Worm (Caenorhabditis elegans): ENCODE measurements around the gene F41G3.21.

Gene F41G3.21

DNA sequence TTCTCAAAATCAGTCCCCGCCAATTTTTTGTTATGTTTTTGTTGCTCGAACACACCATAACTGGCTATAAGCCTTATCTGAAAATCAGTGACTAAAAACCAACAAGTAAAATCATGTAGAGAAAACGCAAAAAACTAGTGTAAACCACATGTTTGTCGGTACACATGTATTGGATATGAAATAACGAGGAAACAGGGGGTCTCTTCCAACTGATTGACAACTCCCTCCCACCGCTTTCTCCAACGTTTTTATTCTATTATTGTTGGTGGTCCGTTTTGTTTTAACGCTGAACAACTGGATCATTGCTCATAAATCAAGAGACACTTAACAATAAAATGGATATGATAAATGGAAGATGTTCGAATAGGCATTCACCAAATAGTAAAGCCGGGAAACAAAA, 25.9 kb downstream of the F41G3.21 start:
- TF ChIP-seq ceh-36 (tag; optimal IDR thresholded peaks at IDR 0.05) (no peak), hmg-4 (GFP tag; optimal IDR thresholded peaks at IDR 0.05) (no peak), ama-1 (optimal IDR thresholded peaks at IDR 0.05) (no peak), tbx-11 (GFP tag; IDR thresholded peaks at IDR 0.05) (no peak), F13C5.2 (tag; optimal IDR thresholded peaks at IDR 0.05) (no peak), pes-1 (GFP tag; IDR thresholded peaks at IDR 0.05) (no peak), ceh-13 (GFP tag; optimal IDR thresholded peaks at IDR 0.05) (no peak), B0310.2 (tag; optimal IDR thresholded peaks at IDR 0.05) (no peak), hmbx-1 (tag; optimal IDR thresholded peaks at IDR 0.05) (no peak), sea-1 (GFP tag; conservative IDR thresholded peaks at IDR 0.05) (no peak)

DNA sequence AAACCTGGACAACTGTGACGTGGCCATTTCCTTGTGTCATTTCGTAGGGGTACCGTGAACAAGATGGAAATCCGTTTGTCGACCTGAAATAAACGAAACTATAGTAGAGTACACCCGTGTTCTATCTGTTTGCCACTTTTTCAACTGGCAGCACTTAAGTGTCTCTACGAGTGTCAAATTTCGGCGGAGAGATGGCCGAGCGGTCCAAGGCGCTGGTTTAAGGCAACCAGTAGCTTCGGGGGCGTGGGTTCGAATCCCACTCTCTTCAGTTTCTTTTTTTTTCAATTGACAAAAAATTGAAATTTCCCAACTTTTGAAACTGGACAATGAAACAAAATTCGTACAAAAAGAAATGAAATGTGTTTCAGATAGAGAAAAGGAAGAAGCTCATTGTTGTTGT, 31.2 kb downstream of the F41G3.21 start:
- TF ChIP-seq scrt-1 (GFP tag; IDR thresholded peaks at IDR 0.05) (no peak), tbx-11 (GFP tag; IDR thresholded peaks at IDR 0.05) (0 out of 2 replicates have a peak, but pooled peaks have one; percentile 49), ceh-36 (tag; optimal IDR thresholded peaks at IDR 0.05) (no peak), B0310.2 (tag; optimal IDR thresholded peaks at IDR 0.05) (no peak), flt-1 (GFP tag; IDR thresholded peaks at IDR 0.05) (0 out of 2 replicates have a peak, but pooled peaks have one; percentile 14), hnd-1 (tag; optimal IDR thresholded peaks at IDR 0.05) (peak; percentile 2), hmg-4 (GFP tag; optimal IDR thresholded peaks at IDR 0.05) (peak; percentile 36), sea-1 (GFP tag; conservative IDR thresholded peaks at IDR 0.05) (no peak; the same call in 1 of the 2 replicates), pes-1 (GFP tag; IDR thresholded peaks at IDR 0.05) (peak; percentile 68), ama-1 (optimal IDR thresholded peaks at IDR 0.05) (no peak), tbx-37 (GFP tag; conservative IDR thresholded peaks at IDR 0.05) (peak; percentile 62), ceh-13 (GFP tag; optimal IDR thresholded peaks at IDR 0.05) (no peak), tra-4 (tag; optimal IDR thresholded peaks at IDR 0.05) (no peak), aly-1 (tag; optimal IDR thresholded peaks at IDR 0.05) (no peak), F13C5.2 (tag; optimal IDR thresholded peaks at IDR 0.05) (peak; percentile 3), ets-7 (tag; optimal IDR thresholded peaks at IDR 0.05) (no peak), hmbx-1 (tag; optimal IDR thresholded peaks at IDR 0.05) (no peak)

DNA sequence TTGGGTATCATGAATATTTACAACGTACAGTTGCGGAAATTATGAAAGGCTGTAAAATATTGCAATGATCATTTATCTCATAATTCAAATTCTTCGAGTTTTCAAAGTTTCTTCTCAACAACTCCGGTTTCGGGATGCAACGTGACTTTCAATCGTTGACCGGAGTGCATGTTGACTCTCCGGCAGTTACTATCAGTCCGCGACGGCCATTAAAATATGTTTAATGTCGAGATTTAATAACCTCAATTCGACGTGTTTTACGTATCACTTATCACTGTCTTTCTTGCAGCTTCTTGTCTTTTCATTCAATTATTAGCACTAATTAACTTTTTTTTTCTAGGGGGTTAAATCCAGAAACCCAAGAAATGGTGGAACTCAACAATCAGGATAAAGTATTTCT, 34.5 kb downstream of the F41G3.21 start, which contains the start of gene tsp-10:
Gene tsp-10 (plus strand): TSS at position 366 of the 400 bp plus-strand sequence.
- no peak for TF ChIP-seq B0310.2 (tag; optimal IDR thresholded peaks at IDR 0.05)

DNA sequence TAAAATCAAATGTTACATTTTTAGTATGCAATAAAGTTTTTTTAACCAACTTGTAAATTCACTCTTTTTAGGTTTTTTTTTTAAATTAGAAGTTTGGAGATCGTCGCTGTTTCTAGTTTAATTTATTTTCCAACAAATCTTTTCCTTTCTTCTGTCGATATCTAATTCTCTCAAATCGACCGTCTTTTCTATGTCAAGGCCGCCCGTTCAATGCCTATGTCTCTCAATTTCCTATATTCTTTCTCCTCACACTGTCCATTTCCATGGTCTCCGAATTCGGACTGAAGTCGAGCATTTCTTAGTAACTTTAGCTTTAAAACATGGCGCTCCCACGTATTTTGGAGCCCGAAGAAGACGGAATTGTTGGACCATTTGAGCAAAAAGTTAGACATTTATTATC, 36.1 kb downstream of the F41G3.21 start, which contains the start of the genes T14B4.5 and T14B4.20:
Gene T14B4.5 (plus strand): TSS at position 226 of the 400 bp plus-strand sequence.
Gene T14B4.20 (plus strand): TSS at position 264 of the 400 bp plus-strand sequence.
- no peak for TF ChIP-seq B0310.2 (tag; optimal IDR thresholded peaks at IDR 0.05)
- no peak for TF ChIP-seq flt-1 (GFP tag; IDR thresholded peaks at IDR 0.05)
- TF ChIP-seq ceh-13 (GFP tag; optimal IDR thresholded peaks at IDR 0.05), result no peak
- no peak for TF ChIP-seq F13C5.2 (tag; optimal IDR thresholded peaks at IDR 0.05)
- no peak for TF ChIP-seq ama-1 (optimal IDR thresholded peaks at IDR 0.05)
- TF ChIP-seq pes-1 (GFP tag; IDR thresholded peaks at IDR 0.05), result no peak
- TF ChIP-seq hmbx-1 (tag; optimal IDR thresholded peaks at IDR 0.05), result no peak
- TF ChIP-seq hmg-4 (GFP tag; optimal IDR thresholded peaks at IDR 0.05), result no peak
- no peak for TF ChIP-seq ceh-36 (tag; optimal IDR thresholded peaks at IDR 0.05)
- TF ChIP-seq tra-4 (tag; optimal IDR thresholded peaks at IDR 0.05), result no peak
- TF ChIP-seq hnd-1 (tag; optimal IDR thresholded peaks at IDR 0.05), result no peak
- TF ChIP-seq tbx-37 (GFP tag; conservative IDR thresholded peaks at IDR 0.05), result no peak
- no peak for TF ChIP-seq aly-1 (tag; optimal IDR thresholded peaks at IDR 0.05)
- no peak for TF ChIP-seq sea-1 (GFP tag; conservative IDR thresholded peaks at IDR 0.05)
- TF ChIP-seq scrt-1 (GFP tag; IDR thresholded peaks at IDR 0.05), result no peak

DNA sequence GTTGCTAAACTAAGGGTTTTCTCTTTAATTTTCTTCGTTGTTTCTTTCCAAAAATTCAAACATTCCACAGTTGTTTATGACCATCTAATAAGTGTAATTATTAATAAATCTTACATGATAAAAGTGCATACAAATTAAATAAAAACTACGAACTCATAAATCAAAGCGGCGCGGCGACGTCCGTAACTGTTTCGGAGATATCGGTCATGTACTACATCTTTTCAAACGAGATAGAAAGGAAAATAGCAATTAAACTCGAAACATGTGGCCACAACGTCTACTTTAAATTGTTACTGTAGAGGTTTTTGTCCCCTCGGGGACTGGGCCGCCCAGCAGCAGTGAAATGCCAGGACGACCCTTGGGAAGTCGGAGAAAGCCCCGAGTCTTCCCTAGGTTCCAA, 36.9 kb downstream of the F41G3.21 start:
- TF ChIP-seq tra-4 (tag; optimal IDR thresholded peaks at IDR 0.05) (no peak), ceh-13 (GFP tag; optimal IDR thresholded peaks at IDR 0.05) (no peak), tbx-11 (GFP tag; IDR thresholded peaks at IDR 0.05) (no peak), hnd-1 (tag; optimal IDR thresholded peaks at IDR 0.05) (no peak), ets-7 (tag; optimal IDR thresholded peaks at IDR 0.05) (no peak), sea-1 (GFP tag; conservative IDR thresholded peaks at IDR 0.05) (no peak), hmg-4 (GFP tag; optimal IDR thresholded peaks at IDR 0.05) (no peak), scrt-1 (GFP tag; IDR thresholded peaks at IDR 0.05) (no peak), F13C5.2 (tag; optimal IDR thresholded peaks at IDR 0.05) (no peak), hmbx-1 (tag; optimal IDR thresholded peaks at IDR 0.05) (no peak), tbx-37 (GFP tag; conservative IDR thresholded peaks at IDR 0.05) (no peak), B0310.2 (tag; optimal IDR thresholded peaks at IDR 0.05) (no peak), flt-1 (GFP tag; IDR thresholded peaks at IDR 0.05) (no peak), ceh-36 (tag; optimal IDR thresholded peaks at IDR 0.05) (no peak), ama-1 (optimal IDR thresholded peaks at IDR 0.05) (no peak), aly-1 (tag; optimal IDR thresholded peaks at IDR 0.05) (no peak), pes-1 (GFP tag; IDR thresholded peaks at IDR 0.05) (no peak)

DNA sequence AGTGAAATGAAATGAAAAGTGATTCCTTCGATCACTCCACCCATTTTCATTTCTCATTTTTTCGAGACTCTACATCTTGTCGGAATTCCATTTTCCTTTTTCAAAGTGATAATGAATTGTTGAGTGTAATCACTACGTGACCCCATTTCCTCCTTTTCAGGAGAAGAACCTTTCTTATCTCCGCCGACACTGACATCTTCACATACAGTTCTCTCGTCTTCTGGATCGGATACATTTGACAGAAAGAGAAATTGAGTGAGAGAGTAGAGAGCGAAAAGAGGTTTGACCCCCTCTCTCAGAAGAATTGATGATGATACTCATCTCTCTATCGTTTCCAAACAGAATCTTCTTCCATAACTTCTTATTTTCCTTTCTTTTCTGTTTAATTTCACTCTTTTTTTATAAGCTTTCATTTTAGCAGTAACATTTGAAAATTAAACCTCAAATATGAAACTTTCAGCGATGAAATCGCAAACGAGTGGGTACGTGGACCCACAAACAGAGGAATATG, 38.9 kb downstream of the F41G3.21 start, which contains the start of gene dpy-2:
Gene dpy-2 (plus strand): TSS at position 461 of the 511 bp plus-strand sequence.
- TF ChIP-seq ets-7 (tag; optimal IDR thresholded peaks at IDR 0.05) (no peak), aly-1 (tag; optimal IDR thresholded peaks at IDR 0.05) (no peak), pes-1 (GFP tag; IDR thresholded peaks at IDR 0.05) (no peak), ama-1 (optimal IDR thresholded peaks at IDR 0.05) (no peak), hnd-1 (tag; optimal IDR thresholded peaks at IDR 0.05) (no peak), tbx-11 (GFP tag; IDR thresholded peaks at IDR 0.05) (no peak), ceh-13 (GFP tag; optimal IDR thresholded peaks at IDR 0.05) (no peak), tbx-37 (GFP tag; conservative IDR thresholded peaks at IDR 0.05) (no peak), tra-4 (tag; optimal IDR thresholded peaks at IDR 0.05) (no peak), hmg-4 (GFP tag; optimal IDR thresholded peaks at IDR 0.05) (no peak), B0310.2 (tag; optimal IDR thresholded peaks at IDR 0.05) (no peak), F13C5.2 (tag; optimal IDR thresholded peaks at IDR 0.05) (no peak), scrt-1 (GFP tag; IDR thresholded peaks at IDR 0.05) (no peak)

DNA sequence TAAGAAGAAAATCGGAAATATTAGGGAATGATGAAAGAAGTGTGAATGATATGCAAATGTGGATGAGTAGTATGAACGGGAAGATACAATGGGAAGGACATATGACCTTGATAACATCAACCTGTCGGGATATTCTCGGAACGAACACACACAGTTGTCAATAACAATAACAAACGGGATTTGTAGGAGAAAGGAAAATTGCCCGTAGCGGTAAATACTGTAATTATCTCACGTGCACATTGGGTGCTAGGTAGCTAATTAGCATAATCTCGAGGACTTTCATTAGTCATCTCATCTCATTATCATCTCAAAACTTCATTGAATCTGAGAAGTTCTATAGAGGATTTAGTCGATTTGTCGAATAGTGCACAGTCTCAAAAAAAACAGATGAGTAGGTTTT, 39.7 kb downstream of the F41G3.21 start:
- TF ChIP-seq hmbx-1 (tag; optimal IDR thresholded peaks at IDR 0.05), result no peak
- TF ChIP-seq tra-4 (tag; optimal IDR thresholded peaks at IDR 0.05), result no peak
- no peak for TF ChIP-seq hnd-1 (tag; optimal IDR thresholded peaks at IDR 0.05)
- no peak for TF ChIP-seq sea-1 (GFP tag; conservative IDR thresholded peaks at IDR 0.05)
- no peak for TF ChIP-seq F13C5.2 (tag; optimal IDR thresholded peaks at IDR 0.05)
- no peak for TF ChIP-seq tbx-37 (GFP tag; conservative IDR thresholded peaks at IDR 0.05)
- TF ChIP-seq pes-1 (GFP tag; IDR thresholded peaks at IDR 0.05), result no peak
- TF ChIP-seq ama-1 (optimal IDR thresholded peaks at IDR 0.05), result no peak
- TF ChIP-seq ceh-13 (GFP tag; optimal IDR thresholded peaks at IDR 0.05), result no peak

All from whole organism, early embryonic.